Worm (Caenorhabditis elegans) whole organism, L3 larva: ENCODE results near the gene Y9C9A.13.

Experiments used
- R02D3.7 ChIP-seq: fragments of 150-350 bp; optimal IDR thresholded peaks from 2 replicates; lab custom pipeline; 2014; ENCODE audit warnings: missing biosample characterization, missing genetic modification characterization
- aly-2 ChIP-seq: fragments of 150-350 bp; optimal IDR thresholded peaks from 2 replicates; lab custom pipeline; 2014; ENCODE audit warnings: missing biosample characterization, missing genetic modification characterization
- ceh-28 ChIP-seq: fragments of 150-350 bp; optimal IDR thresholded peaks from 2 replicates; lab custom pipeline; 2014; ENCODE audit warnings: missing biosample characterization, missing genetic modification reagents, missing genetic modification characterization
- ceh-9 ChIP-seq: sonication (generic microtip); optimal IDR thresholded peaks from 2 replicates; lab custom pipeline; 2018; ENCODE audit warnings: missing biosample characterization, missing genetic modification characterization
- nhr-11 ChIP-seq: fragments of 150-350 bp; optimal IDR thresholded peaks from 2 replicates; lab custom pipeline; 2014; ENCODE audit warnings: missing biosample characterization, missing genetic modification characterization
- nhr-28 ChIP-seq: fragments of 150-350 bp; optimal IDR thresholded peaks from 2 replicates; lab custom pipeline; 2014; ENCODE audit warnings: missing biosample characterization, missing genetic modification characterization
- pqm-1 ChIP-seq: fragments of 150-350 bp; optimal IDR thresholded peaks from 2 replicates; lab custom pipeline; 2017; ENCODE audit warnings: missing biosample characterization, missing genetic modification characterization, inconsistent platforms

DNA sequence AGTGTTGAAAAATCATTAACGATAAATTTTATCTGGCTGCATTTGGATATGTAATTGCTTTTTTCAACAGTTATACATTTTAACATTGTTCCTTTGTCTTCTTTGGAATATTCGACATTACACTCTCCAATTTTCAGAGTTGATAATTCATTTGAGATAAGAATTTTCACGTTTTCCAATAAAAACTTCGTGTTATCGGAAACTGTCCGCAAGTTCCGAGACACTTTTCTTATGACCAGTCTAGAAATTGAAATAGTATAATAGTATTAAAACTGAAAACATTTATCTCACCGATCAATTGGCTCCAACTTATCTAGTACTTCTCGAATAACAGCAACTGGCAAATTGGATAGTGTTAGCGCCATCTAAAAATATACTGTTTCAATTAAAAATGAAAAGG lies 31.7 kb downstream of the Y9C9A.13 start, which contains the start of gene fbxa-86:
- TF ChIP-seq ceh-28 (tag; lab: Kevin White, UChicago) (no peak), ceh-9 (no peak), aly-2 (tag; lab: Kevin White, UChicago) (no peak), nhr-28 (tag; lab: Kevin White, UChicago) (no peak), R02D3.7 (no peak), pqm-1 (tag; lab: Kevin White, UChicago) (peak; percentile 30), nhr-11 (tag; lab: Kevin White, UChicago) (no peak)
